Worm (Caenorhabditis elegans) whole organism, L2 larva: Measurements from ENCODE around the gene clc-5.

Experiments
- mab-5 ChIP-seq: fragments of 150-350 bp; optimal IDR thresholded peaks from 2 replicates; lab custom pipeline; 2014; ENCODE audit warnings: missing biosample characterization, missing genetic modification characterization
- nhr-25 ChIP-seq: fragments of 150-350 bp; sonication (generic microtip); optimal IDR thresholded peaks from 3 replicates; lab custom pipeline; 2014; ENCODE audit warnings: missing biosample characterization, missing genetic modification characterization
- peb-1 ChIP-seq: fragments of 150-350 bp; optimal IDR thresholded peaks from 2 replicates; lab custom pipeline; 2014; ENCODE audit warnings: missing biosample characterization, missing genetic modification characterization
- snpc-4 ChIP-seq: fragments of 150-350 bp; optimal IDR thresholded peaks from 2 replicates; lab custom pipeline; 2014; ENCODE audit warnings: missing biosample characterization, missing genetic modification characterization

DNA sequence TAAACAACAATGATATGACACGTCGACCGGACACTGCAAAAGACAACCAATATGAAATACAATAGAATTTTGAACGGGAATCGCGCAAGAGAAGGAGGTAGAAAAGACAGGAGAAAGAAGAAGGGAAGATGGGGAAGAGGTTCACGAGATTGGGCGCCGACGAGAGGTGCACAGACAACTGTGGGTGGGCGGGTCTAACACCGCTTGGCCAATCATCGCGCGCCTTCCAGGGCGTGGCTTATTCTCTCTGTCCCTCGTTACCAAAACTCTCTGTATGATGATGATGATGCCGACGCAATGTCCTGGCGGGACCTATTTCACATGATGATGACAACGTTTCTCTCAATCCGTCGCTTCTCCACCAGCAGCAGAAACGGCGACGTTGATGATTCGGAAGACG lies 27.1 kb downstream of the clc-5 start:
- TF ChIP-seq snpc-4 (tag; lab: Kevin White, UChicago) = no peak
- no peak for TF ChIP-seq mab-5 (tag; lab: Kevin White, UChicago)
- no peak for TF ChIP-seq peb-1 (tag; lab: Kevin White, UChicago)
- TF ChIP-seq nhr-25 (tag; lab: Kevin White, UChicago) = no peak
